Worm (Caenorhabditis elegans) whole organism, young adult: ENCODE results near the gene tmem-17.

Source experiments
- C17E4.6 ChIP-seq: fragments of 200-800 bp; sonication (Bioruptor generic); IDR thresholded peaks from 2 replicates; pipeline ENCODE4 v1.3.6; 2022; ENCODE audit warnings: missing genetic modification reagents, missing genetic modification characterization, missing compliant biosample characterization
- F23B12.7 ChIP-seq: sonication (generic microtip); optimal IDR thresholded peaks from 2 replicates; lab custom pipeline; 2017; ENCODE audit warnings: missing genetic modification characterization, mild to moderate bottlenecking, missing compliant biosample characterization, antibody characterized with exemption, moderate library complexity; ENCODE audit not compliant: insufficient read depth
- F33H1.4 ChIP-seq: fragments of 200-800 bp; sonication (Bioruptor generic); IDR thresholded peaks from 2 replicates; pipeline ENCODE4 v1.3.6; 2022; ENCODE audit warnings: missing genetic modification reagents, missing genetic modification characterization, missing compliant biosample characterization
- F37B4.10 ChIP-seq: fragments of 200-800 bp; sonication (Bioruptor generic); IDR thresholded peaks from 2 replicates; pipeline ENCODE4 v1.3.6; 2022; ENCODE audit warnings: missing genetic modification characterization, missing compliant biosample characterization
- F39B2.1 ChIP-seq: fragments of 200-800 bp; sonication (Bioruptor generic); IDR thresholded peaks from 2 replicates; pipeline ENCODE4 v1.3.6; 2022; ENCODE audit warnings: missing genetic modification reagents, missing genetic modification characterization, missing compliant biosample characterization
- F57A8.1 ChIP-seq: fragments of 200-800 bp; sonication (Bioruptor generic); optimal IDR thresholded peaks from 2 replicates; lab custom pipeline; 2018; ENCODE audit warnings: mild to moderate bottlenecking, missing genetic modification characterization, moderate library complexity, missing compliant biosample characterization
- K11D2.4 ChIP-seq: fragments of 200-800 bp; sonication (Bioruptor generic); IDR thresholded peaks from 2 replicates; pipeline ENCODE4 v1.3.6; 2022; ENCODE audit warnings: missing genetic modification reagents, missing genetic modification characterization, missing compliant biosample characterization
- T07F8.4 ChIP-seq: sonication (generic microtip); optimal IDR thresholded peaks from 2 replicates; lab custom pipeline; 2016; ENCODE audit warnings: mild to moderate bottlenecking, missing genetic modification characterization, moderate library complexity, missing compliant biosample characterization
- T26A5.8 ChIP-seq: sonication (generic microtip); optimal IDR thresholded peaks from 2 replicates; lab custom pipeline; 2016; ENCODE audit warnings: missing genetic modification characterization, missing compliant biosample characterization
- Y53F4B.3 ChIP-seq: fragments of 200-800 bp; sonication (Bioruptor generic); IDR thresholded peaks from 2 replicates; pipeline ENCODE4 v1.3.6; 2022; ENCODE audit warnings: missing genetic modification reagents, missing genetic modification characterization, missing compliant biosample characterization
- Y53G8AR.9 ChIP-seq: fragments of 200-800 bp; sonication (Bioruptor generic); conservative IDR thresholded peaks from 2 replicates; pipeline ENCODE4 v1.3.6; 2022; ENCODE audit warnings: missing genetic modification reagents, missing genetic modification characterization, missing compliant biosample characterization
- Y67H2A.10 ChIP-seq: fragments of 200-800 bp; sonication (Bioruptor generic); conservative IDR thresholded peaks from 2 replicates; pipeline ENCODE4 v1.3.6; 2022; ENCODE audit warnings: missing genetic modification reagents, missing genetic modification characterization, missing compliant biosample characterization
- Y79H2A.3 ChIP-seq: fragments of 200-800 bp; sonication (Bioruptor generic); conservative IDR thresholded peaks from 2 replicates; pipeline ENCODE4 v1.3.6; 2022; ENCODE audit warnings: missing genetic modification reagents, missing genetic modification characterization, missing compliant biosample characterization
- Y95B8A.8 ChIP-seq: fragments of 200-800 bp; sonication (Bioruptor generic); IDR thresholded peaks from 2 replicates; pipeline ENCODE4 v1.3.6; 2022; ENCODE audit warnings: missing genetic modification reagents, missing genetic modification characterization, missing compliant biosample characterization
- aptf-2 ChIP-seq: fragments of 200-800 bp; sonication (Bioruptor generic); conservative IDR thresholded peaks from 2 replicates; pipeline ENCODE4 v1.3.6; 2022; ENCODE audit warnings: missing genetic modification reagents, missing genetic modification characterization, missing compliant biosample characterization
- bed-1 ChIP-seq: fragments of 200-800 bp; sonication (Bioruptor generic); IDR thresholded peaks from 2 replicates; pipeline ENCODE4 v1.3.6; 2022; ENCODE audit warnings: missing genetic modification reagents, missing genetic modification characterization, missing compliant biosample characterization
- ceh-40 ChIP-seq: fragments of 200-800 bp; sonication (Bioruptor generic); IDR thresholded peaks from 2 replicates; pipeline ENCODE4 v1.3.6; 2022; ENCODE audit warnings: missing genetic modification characterization, missing compliant biosample characterization
- die-1 ChIP-seq: sonication (generic microtip); optimal IDR thresholded peaks from 2 replicates; lab custom pipeline; 2016; ENCODE audit warnings: missing genotype, mild to moderate bottlenecking, missing genetic modification characterization, missing compliant biosample characterization
- efl-1 ChIP-seq: fragments of 150-350 bp; optimal IDR thresholded peaks from 2 replicates; lab custom pipeline; 2014; ENCODE audit warnings: missing biosample characterization, missing genetic modification reagents, missing genetic modification characterization
- fkh-3 ChIP-seq: sonication (generic microtip); optimal IDR thresholded peaks from 2 replicates; lab custom pipeline; 2016; ENCODE audit warnings: mild to moderate bottlenecking, missing genetic modification characterization, missing compliant biosample characterization
- gei-17 ChIP-seq: fragments of 200-800 bp; sonication (Bioruptor generic); optimal IDR thresholded peaks from 2 replicates; lab custom pipeline; 2018; ENCODE audit warnings: mild to moderate bottlenecking, missing genetic modification characterization, missing compliant biosample characterization
- let-526 ChIP-seq: fragments of 200-800 bp; sonication (Bioruptor generic); IDR thresholded peaks from 2 replicates; pipeline ENCODE4 v1.3.6; 2022; ENCODE audit warnings: missing genetic modification reagents, missing genetic modification characterization, missing compliant biosample characterization
- let-607 ChIP-seq, 2 experiments: fragments of 200-800 bp in 1 of 2; sonication (Bioruptor generic) in 1 of 2; sonication (generic microtip) in 1 of 2; optimal IDR thresholded peaks; 2 replicates each; lab custom pipeline; 2016 to 2018; ENCODE audit warnings: mild to moderate bottlenecking in 2 of 2, missing compliant biosample characterization in 2 of 2, missing genetic modification characterization in 2 of 2, moderate library complexity in 2 of 2, missing genotype in 1 of 2
- lsl-1 ChIP-seq: fragments of 200-800 bp; sonication (Bioruptor generic); optimal IDR thresholded peaks from 2 replicates; lab custom pipeline; 2018; ENCODE audit warnings: mild to moderate bottlenecking, missing genetic modification characterization, moderate library complexity, missing compliant biosample characterization
- lsy-27 ChIP-seq: sonication (generic microtip); optimal IDR thresholded peaks from 2 replicates; lab custom pipeline; 2017; ENCODE audit warnings: missing genetic modification characterization, mild to moderate bottlenecking, missing compliant biosample characterization, antibody characterized with exemption, missing genotype, borderline replicate concordance; ENCODE audit not compliant: insufficient read depth
- mcd-1 ChIP-seq: fragments of 200-800 bp; sonication (Bioruptor generic); IDR thresholded peaks from 2 replicates; pipeline ENCODE4 v1.3.6; 2022; ENCODE audit warnings: missing genetic modification reagents, missing genetic modification characterization, missing compliant biosample characterization
- mxl-1 ChIP-seq: sonication (generic microtip); optimal IDR thresholded peaks from 2 replicates; lab custom pipeline; 2016; ENCODE audit warnings: missing genetic modification characterization, missing compliant biosample characterization
- nhr-27 ChIP-seq: fragments of 200-800 bp; sonication (Bioruptor generic); optimal IDR thresholded peaks from 2 replicates; lab custom pipeline; 2018; ENCODE audit warnings: mild to moderate bottlenecking, missing genetic modification characterization, moderate library complexity, missing compliant biosample characterization
- nhr-80 ChIP-seq: sonication (generic microtip); optimal IDR thresholded peaks from 2 replicates; lab custom pipeline; 2016; ENCODE audit warnings: missing genetic modification characterization, missing compliant biosample characterization
- nhr-90 ChIP-seq: sonication (generic microtip); optimal IDR thresholded peaks from 2 replicates; lab custom pipeline; 2016; ENCODE audit warnings: missing genotype, mild to moderate bottlenecking, missing genetic modification characterization, missing compliant biosample characterization
- pha-4 ChIP-seq: fragments of 150-350 bp; sonication (generic microtip); optimal IDR thresholded peaks from 2 replicates; lab custom pipeline; 2014; ENCODE audit warnings: missing biosample characterization, missing genetic modification reagents, missing genetic modification characterization
- sptf-2 ChIP-seq: fragments of 200-800 bp; sonication (Bioruptor generic); optimal IDR thresholded peaks from 2 replicates; lab custom pipeline; 2018; ENCODE audit warnings: mild to moderate bottlenecking, missing genetic modification characterization, missing compliant biosample characterization
- tbx-9 ChIP-seq: sonication (generic microtip); optimal IDR thresholded peaks from 2 replicates; lab custom pipeline; 2016; ENCODE audit warnings: borderline replicate concordance, missing genetic modification characterization, inconsistent platforms, missing compliant biosample characterization
- unc-130 ChIP-seq: sonication (generic microtip); optimal IDR thresholded peaks from 2 replicates; lab custom pipeline; 2016; ENCODE audit warnings: missing genetic modification reagents, missing genetic modification characterization, missing compliant biosample characterization
- zim-3 ChIP-seq: sonication (generic microtip); optimal IDR thresholded peaks from 2 replicates; lab custom pipeline; 2017; ENCODE audit warnings: mild to moderate bottlenecking, missing genetic modification characterization, moderate library complexity, missing compliant biosample characterization
- ztf-22 ChIP-seq: fragments of 200-800 bp; sonication (Bioruptor generic); optimal IDR thresholded peaks from 2 replicates; lab custom pipeline; 2018; ENCODE audit warnings: mild to moderate bottlenecking, missing genetic modification characterization, moderate library complexity, missing compliant biosample characterization
- ztf-6 ChIP-seq: fragments of 200-800 bp; sonication (Bioruptor generic); IDR thresholded peaks from 2 replicates; pipeline ENCODE4 v1.3.6; 2022; ENCODE audit warnings: missing genetic modification reagents, missing genetic modification characterization, missing compliant biosample characterization

Gene tmem-17

ce11 chrIII:7087691-7088323, 17.7 kb downstream of the tmem-17 start, which contains the start of gene fubl-2 (continued):
- TF ChIP-seq nhr-90 (tag; lab: Kevin White, UChicago), result no peak
- TF ChIP-seq ztf-6, result no peak
- peak; percentile 39 for TF ChIP-seq lsl-1 (GFP tag; lab: Kevin White, UChicago)
- no peak for TF ChIP-seq lsy-27 (tag; lab: Kevin White, UChicago)
- no peak for TF ChIP-seq Y67H2A.10 (GFP tag; lab: Robert Waterston, UW)
- no peak for TF ChIP-seq bed-1 (GFP tag; lab: Robert Waterston, UW)
- no peak for TF ChIP-seq nhr-80 (tag; lab: Kevin White, UChicago)
- no peak for TF ChIP-seq nhr-27 (tag; lab: Kevin White, UChicago)
- no peak for TF ChIP-seq Y79H2A.3
- TF ChIP-seq gei-17 (GFP tag; lab: Kevin White, UChicago), result no peak
- no peak for TF ChIP-seq Y53G8AR.9
- TF ChIP-seq let-607 (tag; optimal IDR thresholded peaks at IDR 0.05; lab: Kevin White, UChicago), result peak in 1 of 2 experiments; percentile 14
- no peak for TF ChIP-seq die-1
- no peak for TF ChIP-seq zim-3 (tag; lab: Kevin White, UChicago)
- no peak for TF ChIP-seq ceh-40 (GFP tag; lab: Robert Waterston, UW)
- no peak for TF ChIP-seq tbx-9
- no peak for TF ChIP-seq let-526 (GFP tag; lab: Robert Waterston, UW)
- peak; percentile 60 for TF ChIP-seq F33H1.4 (GFP tag; lab: Robert Waterston, UW)
- TF ChIP-seq efl-1 (GFP tag; lab: Kevin White, UChicago), result no peak
- no peak for TF ChIP-seq fkh-3 (tag; lab: Kevin White, UChicago)
- no peak for TF ChIP-seq T26A5.8 (tag; lab: Kevin White, UChicago)
- TF ChIP-seq sptf-2, result no peak
- no peak for TF ChIP-seq T07F8.4
- no peak for TF ChIP-seq Y53F4B.3
- TF ChIP-seq aptf-2 (GFP tag; lab: Robert Waterston, UW), result 0 out of 2 replicates have a peak, but pooled peaks have one; percentile 63
- TF ChIP-seq Y95B8A.8 (GFP tag; lab: Robert Waterston, UW), result no peak
- peak; percentile 49 for TF ChIP-seq unc-130 (GFP tag; lab: Kevin White, UChicago)
- TF ChIP-seq pha-4 (tag; lab: Kevin White, UChicago), result no peak

ce11 chrIII:7090545-7090944, 20.5 kb downstream of the tmem-17 start, which contains the start of gene ZK418.10:
TSS of gene ZK418.10 (minus strand) at chrIII:7090692.
- no peak for TF ChIP-seq F57A8.1
- TF ChIP-seq K11D2.4 (GFP tag; lab: Robert Waterston, UW), result no peak
- TF ChIP-seq C17E4.6 (GFP tag; lab: Robert Waterston, UW), result no peak
- TF ChIP-seq F23B12.7 (tag; lab: Kevin White, UChicago), result no peak
- TF ChIP-seq bed-1 (GFP tag; lab: Robert Waterston, UW), result no peak
- TF ChIP-seq ceh-40 (GFP tag; lab: Robert Waterston, UW), result no peak
- TF ChIP-seq nhr-27 (tag; lab: Kevin White, UChicago), result no peak
- no peak for TF ChIP-seq let-526 (GFP tag; lab: Robert Waterston, UW)
- TF ChIP-seq F39B2.1 (GFP tag; lab: Robert Waterston, UW), result no peak
- no peak for TF ChIP-seq ztf-22 (GFP tag; lab: Kevin White, UChicago)
- TF ChIP-seq mxl-1, result no peak
- TF ChIP-seq mcd-1 (GFP tag; lab: Robert Waterston, UW), result no peak
- TF ChIP-seq F37B4.10 (GFP tag; lab: Robert Waterston, UW), result no peak
